Fruit fly (Drosophila melanogaster): ENCODE data around the gene Pss.

The Pss gene

dm6 chr3L:20536919-20537318 is 10.9 kb upstream of the Pss start:
- no peak for TF ChIP-seq noc (tag; optimal IDR thresholded peaks at IDR 0.05)

dm6 chr3L:20533409-20533808 is 7.4 kb upstream of the Pss start, which contains the start of gene CG13250:
Gene CG13250 (plus strand): TSS chr3L:20533709.
- TF ChIP-seq noc (tag; optimal IDR thresholded peaks at IDR 0.05), result no peak

DNA sequence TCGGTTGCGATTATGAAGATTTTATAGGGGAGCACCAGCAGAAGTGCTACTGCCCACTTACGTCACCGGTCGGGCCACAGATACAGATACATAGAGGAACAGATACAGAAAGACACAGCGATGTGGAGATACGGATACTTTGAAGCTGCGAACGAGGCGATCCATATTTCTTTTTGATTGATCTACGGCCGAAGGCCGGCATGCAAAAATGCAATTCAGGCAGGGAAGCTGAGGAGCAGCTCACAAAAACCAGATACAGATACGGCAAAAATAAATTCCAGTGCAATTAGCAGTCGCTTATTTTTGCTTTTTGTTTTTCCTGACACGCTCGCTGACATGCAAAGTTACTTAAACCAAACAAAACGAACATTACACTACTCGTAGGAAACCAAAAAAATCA is 5.3 kb upstream of the Pss start:
- no peak for TF ChIP-seq noc (tag; optimal IDR thresholded peaks at IDR 0.05)

dm6 chr3L:20530347-20531177 is 4.6 kb upstream of the Pss start:
- no peak for TF ChIP-seq noc (tag; optimal IDR thresholded peaks at IDR 0.05)

DNA sequence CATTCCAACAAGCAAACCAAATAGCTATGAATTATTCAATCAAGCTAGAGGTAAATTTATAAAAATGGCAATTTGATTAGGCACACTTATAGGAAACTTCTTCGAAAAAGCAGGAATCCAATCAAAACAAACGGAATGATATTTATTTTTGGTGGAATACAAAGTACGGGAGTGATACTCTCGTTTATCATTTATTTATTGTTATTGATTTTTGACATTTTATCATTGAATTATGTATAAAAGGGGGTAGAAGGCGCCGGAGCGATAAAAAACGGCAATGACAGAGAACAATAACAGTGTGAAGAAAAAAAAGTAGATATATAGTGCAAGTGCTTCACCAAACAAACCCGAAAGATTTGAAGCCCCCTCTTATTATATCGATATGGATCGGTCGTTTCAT is 3.9 kb upstream of the Pss start:
- no peak for TF ChIP-seq noc (tag; optimal IDR thresholded peaks at IDR 0.05)

DNA sequence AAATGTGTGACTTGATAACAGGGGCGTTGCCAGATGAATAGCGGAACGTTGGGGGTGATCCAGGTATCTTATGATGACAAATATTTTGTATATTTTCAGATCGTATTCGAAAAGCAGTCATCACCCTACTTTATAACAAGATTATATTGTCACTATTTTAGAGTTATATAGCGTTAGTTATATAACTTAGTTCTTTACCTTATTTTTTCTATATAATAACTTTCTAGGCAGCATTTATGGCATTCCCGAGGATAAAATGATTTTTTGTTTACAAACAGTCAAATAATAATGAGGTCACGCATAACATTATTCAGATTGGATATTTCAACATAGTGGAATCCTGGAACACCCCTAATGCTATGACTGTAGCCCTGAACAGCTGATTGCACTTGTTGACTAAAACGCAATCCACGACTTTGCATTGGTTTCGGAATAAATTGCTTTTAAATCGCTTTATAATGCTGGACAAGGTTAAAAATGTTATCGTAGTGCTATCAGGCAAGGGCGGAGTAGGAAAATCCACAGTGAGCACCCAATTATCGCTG is 294 bp upstream of the Pss start, which contains the start of gene Nubp2:
TSS of gene Nubp2 (plus strand) at position 381 of the 545 bp plus-strand sequence.
- peak; percentile 95 for TF ChIP-seq noc (tag; optimal IDR thresholded peaks at IDR 0.05)

- no peak for TF ChIP-seq noc (tag; optimal IDR thresholded peaks at IDR 0.05)
Observed at dm6 chr3L:20525743-20526142, 231 bp downstream of the Pss start.

- peak; percentile 6 for TF ChIP-seq noc (tag; optimal IDR thresholded peaks at IDR 0.05)
Observed at dm6 chr3L:20524409-20525010, 1.5 kb downstream of the Pss start.

dm6 chr3L:20520687-20521169 is 5.2 kb downstream of the Pss start, which contains the start of the genes mTerf3 and CG5104:
Gene mTerf3 (minus strand): TSS chr3L:20520772.
Gene CG5104 (plus strand): TSS chr3L:20521009.
- peak; percentile 21 for TF ChIP-seq noc (tag; optimal IDR thresholded peaks at IDR 0.05)

DNA sequence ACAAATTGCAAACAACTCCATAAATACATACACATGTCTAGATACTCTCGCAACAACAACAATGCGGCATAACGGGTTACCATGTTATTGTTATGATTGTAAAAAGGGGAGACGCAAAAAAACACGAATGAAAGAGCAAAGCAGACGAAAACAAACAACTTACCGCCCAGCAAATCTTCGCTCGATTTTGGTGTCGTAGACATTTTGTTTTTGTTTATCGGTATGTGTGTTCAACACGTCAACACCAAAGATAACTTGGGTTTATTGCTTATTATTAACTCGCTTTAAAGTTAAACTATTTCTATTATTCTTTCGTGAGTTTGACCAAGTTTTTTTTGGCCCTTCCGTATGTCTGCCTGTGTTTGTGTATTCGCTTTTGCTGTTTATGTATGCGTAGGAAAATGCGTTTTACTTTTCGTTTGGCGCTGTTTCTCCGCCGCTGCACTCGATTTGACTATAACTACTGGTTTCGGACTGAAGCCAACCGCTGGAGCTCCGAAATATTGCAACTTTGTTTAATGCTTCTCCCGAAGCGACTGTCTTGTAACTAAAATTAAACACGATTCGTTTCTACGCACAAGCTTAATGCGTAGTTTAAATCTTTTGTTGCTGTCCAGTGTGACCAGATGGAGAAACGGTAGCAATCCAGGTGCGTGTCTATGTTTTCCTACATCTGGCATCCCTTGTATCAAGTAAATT is 7.0 kb downstream of the Pss start, which contains the start of gene BNIP3:
TSS of gene BNIP3 (minus strand) at position 589 of the 699 bp plus-strand sequence.
- TF ChIP-seq noc (tag; optimal IDR thresholded peaks at IDR 0.05), result peak; percentile 20

- no peak for TF ChIP-seq noc (tag; optimal IDR thresholded peaks at IDR 0.05)
Observed at dm6 chr3L:20517897-20518804, 7.8 kb downstream of the Pss start.

DNA sequence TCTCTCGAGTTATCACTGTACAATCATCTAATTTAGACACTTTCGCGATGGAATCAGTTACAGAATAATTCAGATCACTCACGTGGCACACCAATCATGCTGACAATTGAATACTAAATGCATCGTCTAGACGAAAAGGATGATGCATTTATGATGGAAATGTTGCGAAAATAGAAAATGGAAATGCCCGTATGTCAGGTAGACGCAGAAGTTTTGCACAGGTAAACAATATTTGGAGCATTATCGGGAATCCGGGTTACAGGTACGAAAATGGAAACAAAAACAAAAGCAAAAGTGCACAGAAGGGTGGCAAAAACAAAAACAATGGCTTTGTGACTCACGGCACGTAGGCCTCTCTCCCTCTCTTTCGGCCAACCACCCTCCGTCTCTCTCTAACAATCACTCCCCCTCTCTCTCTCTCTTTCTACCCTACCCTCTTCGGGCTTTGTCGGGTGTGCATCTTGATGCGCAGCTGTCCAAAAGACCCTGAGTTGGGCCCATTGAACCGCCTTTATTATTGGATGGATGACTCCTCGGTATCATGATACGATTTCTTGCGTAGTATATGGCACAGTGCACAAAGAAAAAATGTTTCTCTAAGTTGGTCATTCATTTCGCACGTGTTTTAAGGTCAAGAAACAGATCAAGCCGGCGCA is 8.7 kb downstream of the Pss start:
- no peak for TF ChIP-seq noc (tag; optimal IDR thresholded peaks at IDR 0.05)

- peak; percentile 68 for TF ChIP-seq noc (tag; optimal IDR thresholded peaks at IDR 0.05)
Observed at dm6 chr3L:20516519-20517178, 9.3 kb downstream of the Pss start.

dm6 chr3L:20514101-20514500 is 11.9 kb downstream of the Pss start:
- TF ChIP-seq noc (tag; optimal IDR thresholded peaks at IDR 0.05), result no peak
